Worm (Caenorhabditis elegans) whole organism, late embryonic: ENCODE measurements around the gene F58F9.4.

Experiments used
- C08G9.2 ChIP-seq: sonication (generic microtip); optimal IDR thresholded peaks from 2 replicates; lab custom pipeline; 2016; ENCODE audit warnings: mild to moderate bottlenecking, missing genetic modification characterization, moderate library complexity, missing compliant biosample characterization
- F13H6.1 ChIP-seq: sonication (generic microtip); optimal IDR thresholded peaks from 2 replicates; lab custom pipeline; 2016; ENCODE audit warnings: missing genetic modification characterization, missing compliant biosample characterization
- Y22D7AL.16 ChIP-seq: sonication (generic microtip); optimal IDR thresholded peaks from 2 replicates; lab custom pipeline; 2016; ENCODE audit warnings: missing genetic modification characterization, missing compliant biosample characterization
- ama-1 ChIP-seq: fragments of 150-350 bp; optimal IDR thresholded peaks from 2 replicates; lab custom pipeline; 2014
- ceh-22 ChIP-seq: sonication (generic microtip); optimal IDR thresholded peaks from 2 replicates; lab custom pipeline; 2017; ENCODE audit warnings: missing biosample characterization, missing genetic modification characterization
- ceh-30 ChIP-seq: fragments of 150-350 bp; optimal IDR thresholded peaks from 2 replicates; lab custom pipeline; 2014; ENCODE audit warnings: missing biosample characterization, missing genetic modification characterization
- ceh-34 ChIP-seq: sonication (generic microtip); optimal IDR thresholded peaks from 2 replicates; lab custom pipeline; 2016; ENCODE audit warnings: mild to moderate bottlenecking, missing genetic modification characterization, missing compliant biosample characterization
- ceh-45 ChIP-seq: fragments of 200-800 bp; sonication (Bioruptor generic); IDR thresholded peaks from 2 replicates; pipeline ENCODE4 v1.3.6; 2022; ENCODE audit warnings: missing genetic modification reagents, missing genetic modification characterization, missing compliant biosample characterization
- ceh-6 ChIP-seq: fragments of 200-800 bp; sonication (Bioruptor generic); optimal IDR thresholded peaks from 2 replicates; lab custom pipeline; 2018; ENCODE audit warnings: mild to moderate bottlenecking, missing genetic modification characterization, missing compliant biosample characterization
- dve-1 ChIP-seq: sonication (generic microtip); optimal IDR thresholded peaks from 2 replicates; lab custom pipeline; 2017; ENCODE audit warnings: antibody characterized with exemption, mild to moderate bottlenecking, missing genetic modification characterization, missing compliant biosample characterization
- fkh-10 ChIP-seq: fragments of 150-350 bp; optimal IDR thresholded peaks from 2 replicates; lab custom pipeline; 2014; ENCODE audit warnings: missing biosample characterization, missing genetic modification reagents, missing genetic modification characterization
- hlh-13 ChIP-seq: fragments of 200-800 bp; sonication (Bioruptor generic); optimal IDR thresholded peaks from 2 replicates; lab custom pipeline; 2018; ENCODE audit warnings: mild to moderate bottlenecking, missing genetic modification characterization, missing compliant biosample characterization
- hlh-30 ChIP-seq: sonication (generic microtip); optimal IDR thresholded peaks from 2 replicates; lab custom pipeline; 2017; ENCODE audit warnings: antibody characterized with exemption, missing genetic modification characterization, missing compliant biosample characterization; ENCODE audit not compliant: insufficient read depth
- madf-2 ChIP-seq: sonication (generic microtip); optimal IDR thresholded peaks from 2 replicates; lab custom pipeline; 2017; ENCODE audit warnings: missing genetic modification characterization, missing compliant biosample characterization
- nhr-232 ChIP-seq: sonication (generic microtip); optimal IDR thresholded peaks from 2 replicates; lab custom pipeline; 2016; ENCODE audit warnings: missing genetic modification characterization, missing compliant biosample characterization
- pha-2 ChIP-seq: sonication (generic microtip); optimal IDR thresholded peaks from 2 replicates; lab custom pipeline; 2017; ENCODE audit warnings: mild to moderate bottlenecking, missing genetic modification characterization, missing compliant biosample characterization
- sox-2 ChIP-seq: fragments of 200-800 bp; sonication (Bioruptor generic); IDR thresholded peaks from 2 replicates; pipeline ENCODE4 v1.3.6; 2022; ENCODE audit warnings: missing genetic modification reagents, missing genetic modification characterization, missing compliant biosample characterization
- unc-42 ChIP-seq: sonication (generic microtip); optimal IDR thresholded peaks from 2 replicates; lab custom pipeline; 2016; ENCODE audit warnings: missing genotype, missing genetic modification characterization, missing compliant biosample characterization

Gene F58F9.4

DNA sequence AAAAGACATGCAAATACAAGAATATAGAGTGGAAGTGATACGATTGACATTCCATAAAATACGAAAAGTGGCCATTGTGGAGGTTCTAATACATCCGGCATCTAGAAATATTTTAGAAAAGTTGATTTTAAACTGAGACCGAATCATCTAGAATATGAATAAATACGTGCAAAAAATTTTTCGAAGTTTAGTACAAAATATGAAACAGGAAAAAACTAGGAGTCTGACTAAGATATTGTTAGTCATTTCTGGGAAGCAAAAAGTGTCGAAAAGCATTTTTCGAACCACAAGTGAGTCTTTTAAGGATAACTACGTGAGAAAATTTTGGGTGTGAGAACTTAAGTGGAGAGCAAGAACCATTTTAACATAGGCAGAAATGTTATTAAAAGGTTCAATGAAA lies 51.3 kb downstream of the F58F9.4 start, which contains the start of gene srv-32:
Gene srv-32 (minus strand): TSS at position 101 of the 400 bp plus-strand sequence.
- TF ChIP-seq C08G9.2 (tag; lab: Kevin White, UChicago) (no peak), hlh-13 (no peak), madf-2 (tag; lab: Kevin White, UChicago) (no peak), fkh-10 (GFP tag; lab: Kevin White, UChicago) (no peak), unc-42 (no peak), ceh-22 (tag; lab: Kevin White, UChicago) (no peak), ceh-30 (tag; lab: Kevin White, UChicago) (no peak), dve-1 (tag; lab: Kevin White, UChicago) (no peak), sox-2 (GFP tag; lab: Robert Waterston, UW) (no peak), ama-1 (lab: Kevin White, UChicago) (no peak), pha-2 (tag; lab: Kevin White, UChicago) (no peak), ceh-45 (GFP tag; lab: Robert Waterston, UW) (no peak), ceh-34 (tag; lab: Kevin White, UChicago) (no peak), Y22D7AL.16 (tag; lab: Kevin White, UChicago) (no peak), hlh-30 (no peak), nhr-232 (tag; lab: Kevin White, UChicago) (no peak), F13H6.1 (tag; lab: Kevin White, UChicago) (no peak), ceh-6 (GFP tag; lab: Kevin White, UChicago) (no peak)
